Worm (Caenorhabditis elegans) whole organism, mixed stage, embryonic: ENCODE data around the gene H02F09.3.

Source experiments
- M03D4.4 ChIP-seq: sonication (generic microtip); optimal IDR thresholded peaks from 2 replicates; lab custom pipeline; 2017; ENCODE audit warnings: mild to moderate bottlenecking, missing genetic modification characterization, missing compliant biosample characterization
- blmp-1 ChIP-seq: fragments of 150-350 bp; optimal IDR thresholded peaks from 2 replicates; lab custom pipeline; 2014; ENCODE audit warnings: missing biosample characterization, missing genetic modification characterization
- ceh-39 ChIP-seq: fragments of 150-350 bp; optimal IDR thresholded peaks from 2 replicates; lab custom pipeline; 2014; ENCODE audit warnings: missing biosample characterization, missing genetic modification characterization
- ceh-43 ChIP-seq: fragments of 200-800 bp; sonication (Bioruptor generic); optimal IDR thresholded peaks from 2 replicates; lab custom pipeline; 2018; ENCODE audit warnings: mild to moderate bottlenecking, missing genetic modification characterization, moderate library complexity, missing compliant biosample characterization
- ceh-83 ChIP-seq: fragments of 200-800 bp; sonication (Bioruptor generic); optimal IDR thresholded peaks from 2 replicates; lab custom pipeline; 2018; ENCODE audit warnings: mild to moderate bottlenecking, missing genetic modification characterization, missing compliant biosample characterization
- ces-1 ChIP-seq: fragments of 150-350 bp; optimal IDR thresholded peaks from 2 replicates; lab custom pipeline; 2014; ENCODE audit warnings: missing biosample characterization, missing genetic modification reagents, missing genetic modification characterization
- cnd-1 ChIP-seq: fragments of 200-800 bp; sonication (Bioruptor generic); optimal IDR thresholded peaks from 2 replicates; lab custom pipeline; 2018; ENCODE audit warnings: mild to moderate bottlenecking, missing genetic modification characterization, missing compliant biosample characterization
- elt-3 ChIP-seq: fragments of 150-350 bp; optimal IDR thresholded peaks from 2 replicates; lab custom pipeline; 2014; ENCODE audit warnings: missing biosample characterization, missing genetic modification characterization
- flh-1 ChIP-seq: fragments of 200-800 bp; sonication (Bioruptor generic); optimal IDR thresholded peaks from 2 replicates; lab custom pipeline; 2018; ENCODE audit warnings: mild to moderate bottlenecking, missing genetic modification characterization, moderate library complexity, missing compliant biosample characterization
- ham-2 ChIP-seq: fragments of 200-800 bp; sonication (Bioruptor generic); optimal IDR thresholded peaks from 2 replicates; lab custom pipeline; 2018; ENCODE audit warnings: mild to moderate bottlenecking, missing genetic modification characterization, missing compliant biosample characterization
- hlh-1 ChIP-seq: fragments of 150-350 bp; optimal IDR thresholded peaks from 2 replicates; lab custom pipeline; 2014; ENCODE audit warnings: missing biosample characterization, missing genetic modification reagents, missing genetic modification characterization
- lin-13 ChIP-seq: fragments of 150-350 bp; optimal IDR thresholded peaks from 2 replicates; lab custom pipeline; 2014; ENCODE audit warnings: missing biosample characterization, missing genetic modification characterization
- lin-32 ChIP-seq: fragments of 200-800 bp; sonication (Bioruptor generic); optimal IDR thresholded peaks from 2 replicates; lab custom pipeline; 2018; ENCODE audit warnings: mild to moderate bottlenecking, missing genetic modification characterization, missing compliant biosample characterization
- lsy-2 ChIP-seq: fragments of 150-350 bp; optimal IDR thresholded peaks from 2 replicates; lab custom pipeline; 2014; ENCODE audit warnings: missing biosample characterization, missing genetic modification characterization
- mab-5 ChIP-seq: fragments of 150-350 bp; optimal IDR thresholded peaks from 2 replicates; lab custom pipeline; 2014; ENCODE audit warnings: missing biosample characterization, missing genetic modification characterization
- mep-1 ChIP-seq: fragments of 150-350 bp; optimal IDR thresholded peaks from 2 replicates; lab custom pipeline; 2017; ENCODE audit warnings: missing biosample characterization, missing genetic modification reagents, missing genetic modification characterization, inconsistent platforms
- mls-2 ChIP-seq: sonication (generic microtip); optimal IDR thresholded peaks from 2 replicates; lab custom pipeline; 2016; ENCODE audit warnings: mild to moderate bottlenecking, missing genetic modification characterization, moderate library complexity, missing compliant biosample characterization
- nhr-12 ChIP-seq: fragments of 150-350 bp; optimal IDR thresholded peaks from 2 replicates; lab custom pipeline; 2014; ENCODE audit warnings: missing biosample characterization, missing genetic modification characterization
- nhr-2 ChIP-seq: fragments of 150-350 bp; optimal IDR thresholded peaks from 2 replicates; lab custom pipeline; 2014; ENCODE audit warnings: missing biosample characterization, missing genetic modification characterization
- nhr-237 ChIP-seq: fragments of 150-350 bp; optimal IDR thresholded peaks from 2 replicates; lab custom pipeline; 2014; ENCODE audit warnings: missing biosample characterization, missing genetic modification characterization
- nhr-28 ChIP-seq: fragments of 150-350 bp; optimal IDR thresholded peaks from 2 replicates; lab custom pipeline; 2014; ENCODE audit warnings: missing biosample characterization, missing genetic modification characterization
- nhr-76 ChIP-seq: sonication (generic microtip); optimal IDR thresholded peaks from 2 replicates; lab custom pipeline; 2017; ENCODE audit warnings: missing biosample characterization, missing genetic modification characterization
- sem-2 ChIP-seq: fragments of 200-800 bp; sonication (Bioruptor generic); optimal IDR thresholded peaks from 2 replicates; lab custom pipeline; 2018; ENCODE audit warnings: mild to moderate bottlenecking, missing genetic modification characterization, missing compliant biosample characterization
- snpc-4 ChIP-seq: fragments of 150-350 bp; optimal IDR thresholded peaks from 2 replicates; lab custom pipeline; 2014; ENCODE audit warnings: missing biosample characterization, missing genetic modification characterization
- sptf-1 ChIP-seq: sonication (generic microtip); optimal IDR thresholded peaks from 2 replicates; lab custom pipeline; 2017; ENCODE audit warnings: mild to moderate bottlenecking, missing genetic modification characterization, moderate library complexity, missing compliant biosample characterization
- tbx-8 ChIP-seq: fragments of 200-800 bp; sonication (Bioruptor generic); optimal IDR thresholded peaks from 2 replicates; lab custom pipeline; 2018; ENCODE audit warnings: mild to moderate bottlenecking, missing genetic modification characterization, moderate library complexity, missing compliant biosample characterization
- unc-120 ChIP-seq: sonication (generic microtip); optimal IDR thresholded peaks from 2 replicates; lab custom pipeline; 2017; ENCODE audit warnings: missing genetic modification characterization, missing compliant biosample characterization; ENCODE audit not compliant: poor library complexity, severe bottlenecking
- unc-39 ChIP-seq: fragments of 150-350 bp; optimal IDR thresholded peaks from 2 replicates; lab custom pipeline; 2014; ENCODE audit warnings: missing biosample characterization, missing genetic modification characterization
- unc-62 ChIP-seq: fragments of 150-350 bp; optimal IDR thresholded peaks from 2 replicates; lab custom pipeline; 2014; ENCODE audit warnings: missing biosample characterization, missing genetic modification reagents, missing genetic modification characterization
- zip-8 ChIP-seq: fragments of 150-350 bp; optimal IDR thresholded peaks from 2 replicates; lab custom pipeline; 2014; ENCODE audit warnings: missing biosample characterization, missing genetic modification characterization
- ztf-11 ChIP-seq: fragments of 150-350 bp; optimal IDR thresholded peaks from 2 replicates; lab custom pipeline; 2014; ENCODE audit warnings: missing biosample characterization, missing genetic modification characterization

H02F09.3 gene

ce11 chrX:1536138-1536537 is 32.3 kb upstream of the H02F09.3 start, which contains the start of gene K06A9.2:
K06A9.2 (plus strand) TSS chrX:1536366.
- TF ChIP-seq nhr-28 (no peak), ham-2 (GFP tag; lab: Kevin White, UChicago) (no peak), lsy-2 (tag; lab: Kevin White, UChicago) (no peak), flh-1 (GFP tag; lab: Kevin White, UChicago) (no peak), ces-1 (GFP tag; lab: Kevin White, UChicago) (no peak), blmp-1 (tag; lab: Kevin White, UChicago) (no peak), hlh-1 (no peak), lin-32 (GFP tag; lab: Kevin White, UChicago) (no peak), unc-120 (no peak), tbx-8 (GFP tag; lab: Kevin White, UChicago) (no peak)

ce11 chrX:1538830-1539229 is 29.6 kb upstream of the H02F09.3 start:
- TF ChIP-seq ztf-11: no peak
- no peak for TF ChIP-seq unc-62 (GFP tag; lab: Kevin White, UChicago)
- TF ChIP-seq nhr-2 (tag; lab: Kevin White, UChicago): no peak
- TF ChIP-seq ceh-39: no peak
- TF ChIP-seq tbx-8 (GFP tag; lab: Kevin White, UChicago): no peak
- no peak for TF ChIP-seq lsy-2 (tag; lab: Kevin White, UChicago)
- no peak for TF ChIP-seq ceh-43
- TF ChIP-seq sem-2: no peak
- no peak for TF ChIP-seq nhr-76 (tag; lab: Kevin White, UChicago)
- TF ChIP-seq blmp-1 (tag; lab: Kevin White, UChicago): no peak
- TF ChIP-seq nhr-237: no peak
- TF ChIP-seq, all 35 proteins: peak for 0

ce11 chrX:1541072-1541471 is 27.4 kb upstream of the H02F09.3 start:
- no peak for TF ChIP-seq nhr-237

DNA sequence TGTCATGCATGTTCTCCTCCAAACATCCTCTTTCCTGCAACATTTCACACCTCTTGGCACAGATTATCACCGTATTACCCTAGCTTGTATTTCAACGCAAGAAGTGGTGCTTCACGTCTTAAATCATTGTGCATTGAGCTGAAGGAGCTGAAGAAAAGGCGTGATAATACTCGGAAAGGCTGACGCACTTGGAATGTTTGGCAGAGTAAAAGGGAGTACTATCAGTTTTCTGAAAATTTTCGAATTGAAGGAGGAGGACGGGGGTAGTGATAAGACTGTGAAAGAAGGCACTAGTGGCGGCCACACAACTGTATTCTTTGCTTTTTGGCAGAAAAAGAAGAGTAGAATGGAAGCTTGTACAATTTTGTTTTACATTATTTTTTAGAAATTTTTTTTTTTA is 25.0 kb upstream of the H02F09.3 start:
- TF ChIP-seq ceh-83 (GFP tag; lab: Kevin White, UChicago) (no peak), ham-2 (GFP tag; lab: Kevin White, UChicago) (no peak), zip-8 (tag; lab: Kevin White, UChicago) (no peak), nhr-12 (tag; lab: Kevin White, UChicago) (no peak), lsy-2 (tag; lab: Kevin White, UChicago) (no peak), flh-1 (GFP tag; lab: Kevin White, UChicago) (no peak), sptf-1 (no peak), M03D4.4 (tag; lab: Kevin White, UChicago) (no peak), ceh-39 (no peak), lin-32 (GFP tag; lab: Kevin White, UChicago) (no peak), nhr-28 (no peak)

- TF ChIP-seq nhr-76 (tag; lab: Kevin White, UChicago) (no peak), cnd-1 (no peak), ceh-43 (no peak), ces-1 (GFP tag; lab: Kevin White, UChicago) (no peak), lsy-2 (tag; lab: Kevin White, UChicago) (no peak)
Measured at ce11 chrX:1546878-1547555, 21.5 kb upstream of the H02F09.3 start, which contains the start of gene K06A9.1. K06A9.1 (plus strand) TSS chrX:1547505.

ce11 chrX:1549095-1549494 is 19.4 kb upstream of the H02F09.3 start:
- TF ChIP-seq unc-120 (no peak), lsy-2 (tag; lab: Kevin White, UChicago) (no peak), ceh-43 (no peak), hlh-1 (no peak), mab-5 (tag; lab: Kevin White, UChicago) (no peak), lin-13 (tag; lab: Kevin White, UChicago) (no peak), tbx-8 (GFP tag; lab: Kevin White, UChicago) (no peak), unc-39 (tag; lab: Kevin White, UChicago) (no peak), lin-32 (GFP tag; lab: Kevin White, UChicago) (no peak), M03D4.4 (tag; lab: Kevin White, UChicago) (no peak), sptf-1 (no peak), mep-1 (no peak), nhr-2 (tag; lab: Kevin White, UChicago) (no peak), snpc-4 (tag; lab: Kevin White, UChicago) (no peak), ztf-11 (no peak), ham-2 (GFP tag; lab: Kevin White, UChicago) (no peak), mls-2 (tag; lab: Kevin White, UChicago) (no peak), elt-3 (tag; lab: Kevin White, UChicago) (no peak)
